Worm (Caenorhabditis elegans) whole organism, L1 larva: ENCODE data around the gene tni-1.

ENCODE experiments used
- C16A3.4 ChIP-seq: fragments of 150-350 bp; optimal IDR thresholded peaks from 2 replicates; lab custom pipeline; 2014; ENCODE audit warnings: missing biosample characterization, missing genetic modification characterization
- C34B4.2 ChIP-seq: sonication (generic microtip); optimal IDR thresholded peaks from 2 replicates; lab custom pipeline; 2017; ENCODE audit warnings: mild to moderate bottlenecking, missing genetic modification characterization, missing compliant biosample characterization
- Y116A8C.19 ChIP-seq: sonication (generic microtip); optimal IDR thresholded peaks from 2 replicates; lab custom pipeline; 2016; ENCODE audit warnings: missing compliant biosample characterization, missing genetic modification characterization, borderline replicate concordance
- aha-1 ChIP-seq: fragments of 150-350 bp; optimal IDR thresholded peaks from 2 replicates; lab custom pipeline; 2014; ENCODE audit warnings: missing biosample characterization, missing genetic modification characterization
- alr-1 ChIP-seq: fragments of 200-800 bp; sonication (Bioruptor generic); optimal IDR thresholded peaks from 2 replicates; lab custom pipeline; 2018; ENCODE audit warnings: borderline replicate concordance, mild to moderate bottlenecking, missing genetic modification characterization, missing compliant biosample characterization
- aly-2 ChIP-seq: fragments of 150-350 bp; optimal IDR thresholded peaks from 2 replicates; lab custom pipeline; 2014; ENCODE audit warnings: missing biosample characterization, missing genetic modification characterization
- blmp-1 ChIP-seq: fragments of 150-350 bp; optimal IDR thresholded peaks from 2 replicates; lab custom pipeline; 2014; ENCODE audit warnings: missing biosample characterization, missing genetic modification characterization
- ceh-82 ChIP-seq, 3 experiments: fragments of 150-350 bp in 1 of 3; sonication (generic microtip) in 2 of 3; optimal IDR thresholded peaks; 2 replicates each; lab custom pipeline; 2014 to 2017; ENCODE audit warnings: missing biosample characterization in 3 of 3, missing genetic modification characterization in 3 of 3
- ceh-88 ChIP-seq: fragments of 200-800 bp; sonication (Bioruptor generic); IDR thresholded peaks from 2 replicates; pipeline ENCODE4 v1.3.6; 2022; ENCODE audit warnings: missing genetic modification characterization, missing compliant biosample characterization
- ces-1 ChIP-seq: fragments of 150-350 bp; optimal IDR thresholded peaks from 2 replicates; lab custom pipeline; 2014; ENCODE audit warnings: missing biosample characterization, missing genetic modification reagents, missing genetic modification characterization
- dpl-1 ChIP-seq, 3 experiments: fragments of 150-350 bp in 2 of 3; sonication (generic microtip) in 1 of 3; optimal IDR thresholded peaks; 2 replicates each; lab custom pipeline; 2014 to 2017; ENCODE audit warnings: missing biosample characterization in 3 of 3, missing genetic modification characterization in 3 of 3, missing genetic modification reagents in 3 of 3
- dsc-1 ChIP-seq: sonication (generic microtip); optimal IDR thresholded peaks from 2 replicates; lab custom pipeline; 2016; ENCODE audit warnings: mild to moderate bottlenecking, missing genetic modification characterization, missing compliant biosample characterization
- efl-1 ChIP-seq, 4 experiments: fragments of 150-350 bp; optimal IDR thresholded peaks in 3 of 4; peaks in 1 of 4; 1 replicate in 1 of 4; 2 replicates in 3 of 4; lab custom pipeline; 2014; ENCODE audit warnings: missing biosample characterization in 2 of 4, missing genetic modification characterization in 2 of 4, missing genetic modification reagents in 2 of 4
- efl-3 ChIP-seq: fragments of 200-800 bp; sonication (Bioruptor generic); optimal IDR thresholded peaks from 2 replicates; lab custom pipeline; 2018; ENCODE audit warnings: mild to moderate bottlenecking, missing genetic modification characterization, missing compliant biosample characterization
- egl-13 ChIP-seq: sonication (generic microtip); optimal IDR thresholded peaks from 2 replicates; lab custom pipeline; 2016; ENCODE audit warnings: missing genotype, missing genetic modification reagents, missing genetic modification characterization, missing compliant biosample characterization
- elt-2 ChIP-seq: sonication (generic microtip); optimal IDR thresholded peaks from 2 replicates; lab custom pipeline; 2016; ENCODE audit warnings: missing genetic modification characterization, mild to moderate bottlenecking, inconsistent platforms, missing compliant biosample characterization, missing genetic modification reagents
- elt-3 ChIP-seq, 6 experiments: fragments of 150-350 bp in 1 of 6; sonication (generic microtip); optimal IDR thresholded peaks; 2 replicates each; lab custom pipeline; 2017 to 2018; ENCODE audit warnings: missing biosample characterization in 6 of 6, missing genetic modification characterization in 6 of 6, inconsistent platforms in 1 of 6
- ets-5 ChIP-seq: fragments of 200-800 bp; sonication (Bioruptor generic); IDR thresholded peaks from 2 replicates; pipeline ENCODE4 v1.3.6; 2022; ENCODE audit warnings: missing genetic modification characterization, missing compliant biosample characterization
- fkh-10 ChIP-seq: sonication (generic microtip); optimal IDR thresholded peaks from 2 replicates; lab custom pipeline; 2017; ENCODE audit warnings: missing biosample characterization, missing genetic modification reagents, missing genetic modification characterization
- fkh-8 ChIP-seq: sonication (generic microtip); optimal IDR thresholded peaks from 2 replicates; lab custom pipeline; 2016; ENCODE audit warnings: mild to moderate bottlenecking, missing genetic modification characterization, missing compliant biosample characterization
- fos-1 ChIP-seq: fragments of 150-350 bp; optimal IDR thresholded peaks from 2 replicates; lab custom pipeline; 2014; ENCODE audit warnings: missing biosample characterization, missing genetic modification characterization
- grh-1 ChIP-seq: fragments of 200-800 bp; sonication (Bioruptor generic); IDR thresholded peaks from 2 replicates; pipeline ENCODE4 v1.3.6; 2022; ENCODE audit warnings: missing genetic modification reagents, missing genetic modification characterization, missing compliant biosample characterization
- hlh-17 ChIP-seq: fragments of 200-800 bp; sonication (Bioruptor generic); optimal IDR thresholded peaks from 2 replicates; lab custom pipeline; 2018; ENCODE audit warnings: missing genetic modification characterization, mild to moderate bottlenecking, missing compliant biosample characterization, moderate library complexity, borderline replicate concordance
- hpl-2 ChIP-seq: fragments of 150-350 bp; optimal IDR thresholded peaks from 2 replicates; lab custom pipeline; 2014; ENCODE audit warnings: missing biosample characterization, missing genetic modification reagents, missing genetic modification characterization
- isw-1 ChIP-seq: fragments of 200-800 bp; sonication (Bioruptor generic); IDR thresholded peaks from 2 replicates; pipeline ENCODE4 v1.3.6; 2022; ENCODE audit warnings: missing genetic modification characterization, missing compliant biosample characterization
- lin-35 ChIP-seq, 2 experiments: fragments of 150-350 bp; optimal IDR thresholded peaks; 2 replicates each; lab custom pipeline; 2014; ENCODE audit warnings: missing biosample characterization in 2 of 2, missing genetic modification characterization in 2 of 2, missing genetic modification reagents in 2 of 2
- lir-3 ChIP-seq: sonication (generic microtip); optimal IDR thresholded peaks from 2 replicates; lab custom pipeline; 2016; ENCODE audit warnings: mild to moderate bottlenecking, missing genetic modification characterization, moderate library complexity, missing compliant biosample characterization; ENCODE audit not compliant: poor library complexity
- lsy-2 ChIP-seq, 2 experiments: fragments of 150-350 bp; optimal IDR thresholded peaks; 2 replicates each; lab custom pipeline; 2014; ENCODE audit warnings: missing biosample characterization in 2 of 2, missing genetic modification characterization in 2 of 2
- mab-9 ChIP-seq: fragments of 200-800 bp; sonication (Bioruptor generic); IDR thresholded peaks from 2 replicates; pipeline ENCODE4 v1.3.6; 2022; ENCODE audit warnings: missing genetic modification reagents, missing genetic modification characterization, missing compliant biosample characterization
- mef-2 ChIP-seq: fragments of 150-350 bp; optimal IDR thresholded peaks from 2 replicates; lab custom pipeline; 2014; ENCODE audit warnings: missing biosample characterization, missing genetic modification characterization
- nhr-11 ChIP-seq: fragments of 150-350 bp; optimal IDR thresholded peaks from 2 replicates; lab custom pipeline; 2014; ENCODE audit warnings: missing biosample characterization, missing genetic modification characterization
- nhr-12 ChIP-seq: sonication (generic microtip); optimal IDR thresholded peaks from 2 replicates; lab custom pipeline; 2017; ENCODE audit warnings: missing biosample characterization, missing genetic modification characterization
- nhr-20 ChIP-seq: sonication (generic microtip); optimal IDR thresholded peaks from 2 replicates; lab custom pipeline; 2016; ENCODE audit warnings: mild to moderate bottlenecking, missing genetic modification characterization, missing compliant biosample characterization
- nhr-71 ChIP-seq: sonication (generic microtip); optimal IDR thresholded peaks from 2 replicates; lab custom pipeline; 2016; ENCODE audit warnings: mild to moderate bottlenecking, missing genetic modification characterization, moderate library complexity, missing compliant biosample characterization
- nhr-76 ChIP-seq: sonication (generic microtip); optimal IDR thresholded peaks from 2 replicates; lab custom pipeline; 2017; ENCODE audit warnings: missing biosample characterization, missing genetic modification characterization
- nhr-84 ChIP-seq: sonication (generic microtip); optimal IDR thresholded peaks from 2 replicates; lab custom pipeline; 2017; ENCODE audit warnings: missing biosample characterization, missing genetic modification characterization
- nhr-90 ChIP-seq: sonication (generic microtip); optimal IDR thresholded peaks from 2 replicates; lab custom pipeline; 2016; ENCODE audit warnings: mild to moderate bottlenecking, missing genetic modification characterization, missing compliant biosample characterization; ENCODE audit not compliant: poor library complexity
- pag-3 ChIP-seq: sonication (generic microtip); optimal IDR thresholded peaks from 2 replicates; lab custom pipeline; 2017; ENCODE audit warnings: missing genetic modification characterization, mild to moderate bottlenecking, missing compliant biosample characterization, antibody characterized with exemption, borderline replicate concordance; ENCODE audit not compliant: insufficient read depth
- pax-3 ChIP-seq: fragments of 200-800 bp; sonication (Bioruptor generic); optimal IDR thresholded peaks from 2 replicates; lab custom pipeline; 2018; ENCODE audit warnings: mild to moderate bottlenecking, missing genetic modification characterization, moderate library complexity, missing compliant biosample characterization
- pqm-1 ChIP-seq: sonication (generic microtip); optimal IDR thresholded peaks from 3 replicates; lab custom pipeline; 2017; ENCODE audit warnings: missing biosample characterization, missing genetic modification characterization
- rnt-1 ChIP-seq: sonication (generic microtip); optimal IDR thresholded peaks from 2 replicates; lab custom pipeline; 2016; ENCODE audit warnings: mild to moderate bottlenecking, missing genetic modification characterization, moderate library complexity, missing compliant biosample characterization
- skn-1 ChIP-seq: fragments of 150-350 bp; optimal IDR thresholded peaks from 2 replicates; lab custom pipeline; 2014; ENCODE audit warnings: missing biosample characterization, missing genetic modification characterization
- sox-4 ChIP-seq: sonication (generic microtip); optimal IDR thresholded peaks from 2 replicates; lab custom pipeline; 2016; ENCODE audit warnings: missing genetic modification characterization, missing compliant biosample characterization
- sup-37 ChIP-seq: fragments of 200-800 bp; sonication (Bioruptor generic); optimal IDR thresholded peaks from 2 replicates; lab custom pipeline; 2018; ENCODE audit warnings: mild to moderate bottlenecking, missing genetic modification characterization, missing compliant biosample characterization
- tbx-2 ChIP-seq: sonication (generic microtip); optimal IDR thresholded peaks from 2 replicates; lab custom pipeline; 2016; ENCODE audit warnings: missing genetic modification characterization, missing compliant biosample characterization
- unc-62 ChIP-seq: fragments of 150-350 bp; optimal IDR thresholded peaks from 2 replicates; lab custom pipeline; 2014; ENCODE audit warnings: missing biosample characterization, missing genetic modification reagents, missing genetic modification characterization
- vab-15 ChIP-seq: sonication (generic microtip); optimal IDR thresholded peaks from 2 replicates; lab custom pipeline; 2017; ENCODE audit warnings: missing genotype, mild to moderate bottlenecking, missing genetic modification characterization, missing compliant biosample characterization
- xbp-1 ChIP-seq: sonication (generic microtip); optimal IDR thresholded peaks from 2 replicates; lab custom pipeline; 2016; ENCODE audit warnings: missing genetic modification characterization, missing compliant biosample characterization
- zag-1 ChIP-seq: fragments of 150-350 bp; optimal IDR thresholded peaks from 2 replicates; lab custom pipeline; 2014; ENCODE audit warnings: missing biosample characterization, missing genetic modification characterization
- ztf-4 ChIP-seq: fragments of 150-350 bp; optimal IDR thresholded peaks from 2 replicates; lab custom pipeline; 2014; ENCODE audit warnings: missing biosample characterization, missing genetic modification characterization

The tni-1 gene

ce11 chrX:11414837-11415550 is 37.7 kb upstream of the tni-1 start, which contains the start of gene pek-1 (continued):
- TF ChIP-seq grh-1 (GFP tag; lab: Robert Waterston, UW) (0 out of 2 replicates have a peak, but pooled peaks have one; percentile 12), fos-1 (tag; lab: Kevin White, UChicago) (no peak), elt-3 (tag; optimal IDR thresholded peaks at IDR 0.05; lab: Kevin White, UChicago) (peak in 1 of 6 experiments; percentile 9), tbx-2 (tag; lab: Kevin White, UChicago) (peak; percentile 55), hlh-17 (GFP tag; lab: Kevin White, UChicago) (no peak), mef-2 (tag; lab: Kevin White, UChicago) (no peak), vab-15 (no peak), sox-4 (tag; lab: Kevin White, UChicago) (no peak), C34B4.2 (tag; lab: Kevin White, UChicago) (no peak), dsc-1 (peak; percentile 24), aly-2 (tag; lab: Kevin White, UChicago) (no peak), fkh-10 (GFP tag; lab: Kevin White, UChicago) (no peak), pqm-1 (tag; lab: Kevin White, UChicago) (no peak), pax-3 (no peak), mab-9 (GFP tag; lab: Robert Waterston, UW) (no peak), ets-5 (GFP tag; lab: Robert Waterston, UW) (no peak), ceh-88 (no peak), nhr-11 (tag; lab: Kevin White, UChicago) (peak; percentile 18), nhr-71 (tag; lab: Kevin White, UChicago) (peak; percentile 88), nhr-12 (tag; lab: Kevin White, UChicago) (no peak), lir-3 (tag; lab: Kevin White, UChicago) (peak; percentile 48), ceh-82 (tag; optimal IDR thresholded peaks at IDR 0.05; lab: Kevin White, UChicago) (peak in 2 of 3 experiments; percentile 6 to 46), isw-1 (no peak), sup-37 (GFP tag; lab: Kevin White, UChicago) (peak; percentile 19), nhr-20 (peak; percentile 78), egl-13 (tag; lab: Kevin White, UChicago) (peak; percentile 15), lin-35 (GFP tag; optimal IDR thresholded peaks at IDR 0.05; lab: Kevin White, UChicago) (peak; percentile 31 to 43), Y116A8C.19 (tag; lab: Kevin White, UChicago) (no peak), nhr-84 (tag; lab: Kevin White, UChicago) (no peak), efl-3 (GFP tag; lab: Kevin White, UChicago) (no peak), C16A3.4 (tag; lab: Kevin White, UChicago) (peak; percentile 10), efl-1 (optimal IDR thresholded peaks at IDR 0.05; lab: Kevin White, UChicago) (peak; percentile 5 to 12), efl-1 (GFP tag; optimal IDR thresholded peaks at IDR 0.05 in 1 of 2; lab: Kevin White, UChicago) (peak; percentile 4 to 95), lsy-2 (tag; optimal IDR thresholded peaks at IDR 0.05; lab: Kevin White, UChicago) (peak; percentile 47 to 59), nhr-76 (tag; lab: Kevin White, UChicago) (no peak), alr-1 (tag; lab: Kevin White, UChicago) (no peak), elt-2 (tag; lab: Kevin White, UChicago) (peak; percentile 52), blmp-1 (tag; lab: Kevin White, UChicago) (peak; percentile 96), zag-1 (tag; lab: Kevin White, UChicago) (no peak), aha-1 (tag; lab: Kevin White, UChicago) (no peak), pag-3 (tag; lab: Kevin White, UChicago) (no peak), nhr-90 (peak; percentile 55), ztf-4 (tag; lab: Kevin White, UChicago) (peak; percentile 17), fkh-8 (tag; lab: Kevin White, UChicago) (no peak), dpl-1 (GFP tag; optimal IDR thresholded peaks at IDR 0.05; lab: Kevin White, UChicago) (peak in 1 of 3 experiments; percentile 47), hpl-2 (GFP tag; lab: Kevin White, UChicago) (no peak), unc-62 (GFP tag; lab: Kevin White, UChicago) (no peak), rnt-1 (peak; percentile 75), ces-1 (GFP tag; lab: Kevin White, UChicago) (no peak), skn-1 (peak; percentile 22), xbp-1 (peak; percentile 92)
